Fruit fly (Drosophila melanogaster) whole organism, embryonic: ENCODE results near the gene CG9497.
A peak's percentile ranks its signal among the peaks of the same experiment; 100 is the strongest.

Experiments
- CG10209 ChIP-seq: fragments of 200-800 bp; sonication (Bioruptor generic); optimal IDR thresholded peaks from 3 replicates; lab custom pipeline; 2017; ENCODE audit warnings: missing biosample characterization, mild to moderate bottlenecking, missing genetic modification characterization, missing genetic modification reagents
- CG10959 ChIP-seq: fragments of 200-800 bp; sonication (Bioruptor generic); IDR thresholded peaks from 2 replicates; pipeline ENCODE4 v1.3.6; 2022; ENCODE audit warnings: missing biosample characterization, missing genetic modification characterization
- CG12744 ChIP-seq: fragments of 200-800 bp; sonication (Bioruptor generic); optimal IDR thresholded peaks from 2 replicates; lab custom pipeline; 2016; ENCODE audit warnings: missing biosample characterization, missing genetic modification characterization
- CG13624 ChIP-seq: fragments of 200-800 bp; sonication (Bioruptor generic); optimal IDR thresholded peaks from 2 replicates; lab custom pipeline; 2016; ENCODE audit warnings: missing biosample characterization, missing genetic modification characterization
- CG15073 ChIP-seq: fragments of 200-800 bp; sonication (Bioruptor generic); optimal IDR thresholded peaks from 2 replicates; lab custom pipeline; 2016; ENCODE audit warnings: missing biosample characterization, missing genetic modification characterization
- CG16863 ChIP-seq: fragments of 200-800 bp; sonication (Bioruptor generic); optimal IDR thresholded peaks from 3 replicates; lab custom pipeline; 2016; ENCODE audit warnings: missing biosample characterization, missing genetic modification characterization
- CG17328 ChIP-seq: fragments of 200-800 bp; sonication (Bioruptor generic); IDR thresholded peaks from 2 replicates; pipeline ENCODE4 v1.3.6; 2022; ENCODE audit warnings: missing biosample characterization, missing genetic modification characterization
- CG17385 ChIP-seq: fragments of 200-800 bp; sonication (Bioruptor generic); optimal IDR thresholded peaks from 3 replicates; lab custom pipeline; 2018; ENCODE audit warnings: missing biosample characterization, mild to moderate bottlenecking, missing genetic modification characterization
- CG1792 ChIP-seq: fragments of 200-800 bp; sonication (Bioruptor generic); optimal IDR thresholded peaks from 2 replicates; lab custom pipeline; 2016; ENCODE audit warnings: missing biosample characterization, missing genetic modification characterization
- CG2712 ChIP-seq: fragments of 200-800 bp; optimal IDR thresholded peaks from 3 replicates; lab custom pipeline; 2019; ENCODE audit warnings: missing biosample characterization, mild to moderate bottlenecking, missing genetic modification characterization, moderate library complexity
- CG2875 ChIP-seq: fragments of 200-800 bp; sonication (Bioruptor generic); optimal IDR thresholded peaks from 2 replicates; lab custom pipeline; 2017; ENCODE audit warnings: missing biosample characterization, mild to moderate bottlenecking, missing genetic modification characterization, missing genetic modification reagents
- CG3065 ChIP-seq: fragments of 200-800 bp; sonication (Bioruptor generic); optimal IDR thresholded peaks from 2 replicates; lab custom pipeline; 2016; ENCODE audit warnings: missing biosample characterization, missing genetic modification characterization
- CG32767 ChIP-seq: fragments of 200-800 bp; sonication (Bioruptor generic); IDR thresholded peaks from 2 replicates; pipeline ENCODE4 v1.3.6; 2022; ENCODE audit warnings: missing biosample characterization, missing genetic modification characterization
- CG34224 ChIP-seq: fragments of 200-800 bp; sonication (Bioruptor generic); IDR thresholded peaks from 3 replicates; pipeline ENCODE4 v1.3.6; 2022; ENCODE audit warnings: missing biosample characterization, missing genetic modification characterization; ENCODE audit not compliant: partially characterized antibody
- CG3995 ChIP-seq: fragments of 200-800 bp; sonication (Bioruptor generic); optimal IDR thresholded peaks from 3 replicates; lab custom pipeline; 2016; ENCODE audit warnings: missing biosample characterization, missing genetic modification characterization
- CG9817 ChIP-seq: fragments of 200-800 bp; sonication (Bioruptor generic); optimal IDR thresholded peaks from 2 replicates; lab custom pipeline; 2018; ENCODE audit warnings: missing biosample characterization, mild to moderate bottlenecking, missing genetic modification characterization, moderate library complexity
- Chrac-16 ChIP-seq: fragments of 200-800 bp; sonication (Bioruptor generic); optimal IDR thresholded peaks from 3 replicates; lab custom pipeline; 2016; ENCODE audit warnings: missing biosample characterization, missing genetic modification characterization
- Dbx ChIP-seq: fragments of 200-800 bp; sonication (Bioruptor generic); IDR thresholded peaks from 3 replicates; pipeline ENCODE4 v1.3.6; 2022; ENCODE audit warnings: missing biosample characterization, missing genetic modification characterization
- Dp ChIP-seq: fragments of 200-800 bp; sonication (Bioruptor generic); optimal IDR thresholded peaks from 2 replicates; lab custom pipeline; 2018; ENCODE audit warnings: missing biosample characterization, mild to moderate bottlenecking, missing genetic modification characterization, moderate library complexity
- Fer1 ChIP-seq: fragments of 200-800 bp; sonication (Bioruptor generic); optimal IDR thresholded peaks from 2 replicates; lab custom pipeline; 2017; ENCODE audit warnings: missing biosample characterization, mild to moderate bottlenecking, missing genetic modification characterization
- Hmr ChIP-seq: fragments of 200-800 bp; sonication (Bioruptor generic); optimal IDR thresholded peaks from 3 replicates; lab custom pipeline; 2017; ENCODE audit warnings: mild to moderate bottlenecking, missing biosample characterization, missing genetic modification reagents, missing genetic modification characterization
- Jarid2 ChIP-seq: fragments of 200-800 bp; sonication (Bioruptor generic); optimal IDR thresholded peaks from 3 replicates; lab custom pipeline; 2017; ENCODE audit warnings: mild to moderate bottlenecking, missing biosample characterization, missing genetic modification reagents, missing genetic modification characterization
- Lhr ChIP-seq: fragments of 200-800 bp; sonication (Bioruptor generic); optimal IDR thresholded peaks from 3 replicates; lab custom pipeline; 2017; ENCODE audit warnings: mild to moderate bottlenecking, missing biosample characterization, missing genetic modification reagents, missing genetic modification characterization
- Nf-YA ChIP-seq: fragments of 200-800 bp; sonication (Bioruptor generic); IDR thresholded peaks from 2 replicates; pipeline ENCODE4 v1.3.6; 2022; ENCODE audit warnings: missing biosample characterization, missing genetic modification characterization
- Oaz ChIP-seq: fragments of 200-800 bp; sonication (Bioruptor generic); IDR thresholded peaks from 2 replicates; pipeline ENCODE4 v1.3.6; 2022; ENCODE audit warnings: missing biosample characterization, missing genetic modification characterization
- Optix ChIP-seq: fragments of 200-800 bp; sonication (Bioruptor generic); IDR thresholded peaks from 3 replicates; pipeline ENCODE4 v1.3.6; 2022; ENCODE audit warnings: missing biosample characterization, missing genetic modification characterization
- Scr ChIP-seq: fragments of 200-800 bp; sonication (Bioruptor generic); IDR thresholded peaks from 2 replicates; pipeline ENCODE4 v1.3.6; 2022; ENCODE audit warnings: missing biosample characterization, missing genetic modification characterization; ENCODE audit not compliant: partially characterized antibody
- Taf1 ChIP-seq: fragments of 200-800 bp; sonication (Bioruptor generic); IDR thresholded peaks from 2 replicates; pipeline ENCODE4 v1.3.6; 2022; ENCODE audit warnings: missing biosample characterization, missing genetic modification characterization
- ac ChIP-seq: fragments of 200-800 bp; sonication (Bioruptor generic); optimal IDR thresholded peaks from 3 replicates; lab custom pipeline; 2017; ENCODE audit warnings: missing biosample characterization, mild to moderate bottlenecking, missing genetic modification characterization
- al ChIP-seq: fragments of 200-800 bp; sonication (Bioruptor generic); IDR thresholded peaks from 2 replicates; pipeline ENCODE4 v1.3.6; 2022; ENCODE audit warnings: missing biosample characterization, missing genetic modification characterization
- amos ChIP-seq: fragments of 200-800 bp; sonication (Bioruptor generic); IDR thresholded peaks from 2 replicates; pipeline ENCODE4 v1.3.6; 2022; ENCODE audit warnings: missing biosample characterization, missing genetic modification characterization; ENCODE audit not compliant: partially characterized antibody
- aop ChIP-seq: fragments of 200-800 bp; sonication (Bioruptor generic); IDR thresholded peaks from 2 replicates; pipeline ENCODE4 v1.3.6; 2022; ENCODE audit warnings: missing biosample characterization, missing genetic modification characterization
- bab2 ChIP-seq: fragments of 200-800 bp; sonication (Bioruptor generic); optimal IDR thresholded peaks from 2 replicates; lab custom pipeline; 2016; ENCODE audit warnings: missing biosample characterization, missing genetic modification characterization
- bbx ChIP-seq: fragments of 200-800 bp; sonication (Bioruptor generic); IDR thresholded peaks from 2 replicates; pipeline ENCODE4 v1.3.6; 2022; ENCODE audit warnings: missing biosample characterization, missing genetic modification characterization; ENCODE audit not compliant: partially characterized antibody
- ci ChIP-seq: fragments of 200-800 bp; sonication (Bioruptor generic); IDR thresholded peaks from 3 replicates; pipeline ENCODE4 v1.3.6; 2022; ENCODE audit warnings: missing biosample characterization, missing genetic modification characterization
- crol ChIP-seq: fragments of 200-800 bp; sonication (Bioruptor generic); IDR thresholded peaks from 2 replicates; pipeline ENCODE4 v1.3.6; 2022; ENCODE audit warnings: missing biosample characterization, missing genetic modification characterization
- danr ChIP-seq: fragments of 200-800 bp; sonication (Bioruptor generic); IDR thresholded peaks from 2 replicates; pipeline ENCODE4 v1.3.6; 2022; ENCODE audit warnings: missing biosample characterization, missing genetic modification characterization
- fru ChIP-seq: fragments of >200 bp; optimal IDR thresholded peaks from 2 replicates; lab custom pipeline; 2017
- her ChIP-seq: fragments of 200-800 bp; sonication (Bioruptor generic); optimal IDR thresholded peaks from 2 replicates; lab custom pipeline; 2016; ENCODE audit warnings: missing biosample characterization, missing genetic modification characterization
- hkb ChIP-seq, 2 experiments: fragments of 200-800 bp in 1 of 2; fragments of >200 bp in 1 of 2; sonication (Bioruptor generic) in 1 of 2; IDR thresholded peaks in 1 of 2; optimal IDR thresholded peaks in 1 of 2; 2 replicates each; pipeline versions ENCODE4 v1.3.6 to Lab custom; 2017 to 2022; ENCODE audit warnings: missing biosample characterization in 1 of 2, missing genetic modification characterization in 1 of 2
- nau ChIP-seq: fragments of 200-800 bp; sonication (Bioruptor generic); optimal IDR thresholded peaks from 3 replicates; lab custom pipeline; 2017; ENCODE audit warnings: missing biosample characterization, mild to moderate bottlenecking, missing genetic modification characterization, missing genetic modification reagents
- pan ChIP-seq, 4 experiments: fragments of >200 bp in 3 of 4; fragments of 200-800 bp in 1 of 4; sonication (Bioruptor generic) in 1 of 4; optimal IDR thresholded peaks in 3 of 4; IDR thresholded peaks in 1 of 4; 2 replicates each; pipeline versions ENCODE4 v1.3.6 to Lab custom; 2017 to 2022; ENCODE audit warnings: missing biosample characterization in 2 of 4, missing genetic modification characterization in 2 of 4, mixed read lengths in 1 of 4
- pho ChIP-seq: fragments of 200-800 bp; sonication (Bioruptor generic); optimal IDR thresholded peaks from 2 replicates; lab custom pipeline; 2016; ENCODE audit warnings: missing biosample characterization, missing genetic modification characterization
- rib ChIP-seq: fragments of 200-800 bp; sonication (Bioruptor generic); IDR thresholded peaks from 2 replicates; pipeline ENCODE4 v1.3.6; 2022; ENCODE audit warnings: missing biosample characterization, missing genetic modification characterization
- sd ChIP-seq: fragments of 200-800 bp; sonication (Bioruptor generic); optimal IDR thresholded peaks from 3 replicates; lab custom pipeline; 2018; ENCODE audit warnings: missing biosample characterization, mild to moderate bottlenecking, missing genetic modification characterization, moderate library complexity
- sob ChIP-seq: fragments of 200-800 bp; sonication (Bioruptor generic); IDR thresholded peaks from 2 replicates; pipeline ENCODE4 v1.3.6; 2022; ENCODE audit warnings: missing biosample characterization, missing genetic modification characterization
- stwl ChIP-seq: fragments of 200-800 bp; sonication (Bioruptor generic); optimal IDR thresholded peaks from 3 replicates; lab custom pipeline; 2018; ENCODE audit warnings: missing biosample characterization, mild to moderate bottlenecking, missing genetic modification characterization, moderate library complexity
- ttk ChIP-seq: fragments of 200-800 bp; sonication (Bioruptor generic); IDR thresholded peaks from 2 replicates; pipeline ENCODE4 v2.1.2; 2022; ENCODE audit warnings: missing biosample characterization, missing genetic modification characterization
- zen ChIP-seq: fragments of 200-800 bp; sonication (Bioruptor generic); optimal IDR thresholded peaks from 3 replicates; lab custom pipeline; 2018; ENCODE audit warnings: missing biosample characterization, mild to moderate bottlenecking, missing genetic modification characterization, moderate library complexity

CG9497 gene

DNA sequence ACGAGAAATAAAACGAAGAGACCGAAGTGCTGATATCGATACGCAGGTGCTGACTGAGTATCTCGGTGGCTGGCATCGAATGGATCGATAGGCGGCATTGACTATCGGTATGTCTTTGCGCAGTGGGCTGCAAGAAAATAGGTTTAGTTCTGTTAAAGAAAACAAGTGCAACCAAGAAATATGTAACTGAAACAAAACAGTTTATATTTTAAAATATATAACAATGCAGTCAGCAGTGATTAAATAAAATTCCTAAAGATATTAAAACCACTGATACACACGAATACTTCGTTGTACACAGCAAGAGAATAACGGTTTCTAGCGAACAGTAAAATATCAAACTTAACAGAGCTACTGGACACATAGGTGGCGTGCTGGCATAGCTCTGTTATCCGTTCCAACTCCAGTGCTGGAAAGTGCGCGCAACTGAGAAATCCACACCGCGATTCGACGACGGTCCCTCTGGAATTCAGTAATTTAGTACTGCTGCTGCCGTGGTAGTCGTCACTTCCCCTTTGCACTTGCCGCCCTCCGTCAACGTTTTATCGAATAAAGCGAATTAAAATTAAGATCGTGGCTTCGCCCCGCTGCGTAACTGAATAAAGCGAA lies 9.8 kb downstream of the CG9497 start, which contains the start of the genes Pez and Cpr (continued):
- TF ChIP-seq Jarid2 = peak; percentile 79
- peak; percentile 37; the same call in 1 of the 2 replicates for TF ChIP-seq CG17328 (GFP tag; lab: Robert Waterston, UW)
- peak; percentile 44 for TF ChIP-seq zen (tag; lab: Kevin White, UChicago)
- no peak for TF ChIP-seq danr
- peak; percentile 49 for TF ChIP-seq sd (tag; lab: Kevin White, UChicago)
- no peak for TF ChIP-seq pan (optimal IDR thresholded peaks at IDR 0.05; lab: Kevin White, UChicago)
- TF ChIP-seq pan (GFP tag; optimal IDR thresholded peaks at IDR 0.05 in 1 of 2, IDR thresholded peaks at IDR 0.05 in 1 of 2) = peak in 1 of 2 experiments; percentile 24
- TF ChIP-seq ci (GFP tag; lab: Robert Waterston, UW) = peak; percentile 81
- no peak for TF ChIP-seq CG32767 (GFP tag; lab: Robert Waterston, UW)
- TF ChIP-seq CG13624 (GFP tag; lab: Kevin White, UChicago) = peak; percentile 36
- TF ChIP-seq CG10959 (GFP tag; lab: Robert Waterston, UW) = no peak; the same call in 1 of the 2 replicates
- TF ChIP-seq CG1792 (GFP tag; lab: Kevin White, UChicago) = no peak
- peak; percentile 64 for TF ChIP-seq pho (GFP tag; lab: Kevin White, UChicago)
- peak; percentile 46 for TF ChIP-seq Dp
- peak; percentile 10; the same call in 1 of the 2 replicates for TF ChIP-seq al (GFP tag; lab: Robert Waterston, UW)
- TF ChIP-seq Chrac-16 (GFP tag; lab: Kevin White, UChicago) = peak; percentile 20
- 0 out of 3 replicates have a peak, but pooled peaks have one; percentile 19 for TF ChIP-seq Optix (GFP tag; lab: Robert Waterston, UW)
- peak; percentile 82 for TF ChIP-seq bbx (GFP tag; lab: Robert Waterston, UW)
- peak; percentile 9; the same call in 1 of the 2 replicates for TF ChIP-seq Taf1 (GFP tag; lab: Robert Waterston, UW)
- peak; percentile 67 for TF ChIP-seq CG16863 (GFP tag; lab: Kevin White, UChicago)
- peak; percentile 30 for TF ChIP-seq CG3995 (GFP tag; lab: Kevin White, UChicago)
- TF ChIP-seq fru = no peak
- peak; percentile 59 for TF ChIP-seq stwl (tag; lab: Kevin White, UChicago)
- 0 out of 2 replicates have a peak, but pooled peaks have one; percentile 11 for TF ChIP-seq Nf-YA
- no peak for TF ChIP-seq ac (GFP tag; lab: Kevin White, UChicago)
- TF ChIP-seq CG3065 = no peak
- peak; percentile 71 for TF ChIP-seq sob (GFP tag; lab: Robert Waterston, UW)
- peak; percentile 42 for TF ChIP-seq CG10209 (GFP tag; lab: Kevin White, UChicago)
- TF ChIP-seq Fer1 (GFP tag; lab: Kevin White, UChicago) = peak; percentile 21
- TF ChIP-seq CG12744 (GFP tag; lab: Kevin White, UChicago) = no peak
- TF ChIP-seq bab2 (GFP tag; lab: Kevin White, UChicago) = peak; percentile 20
- TF ChIP-seq CG15073 = no peak
- TF ChIP-seq Lhr (GFP tag; lab: Kevin White, UChicago) = peak; percentile 92
- peak; percentile 67 for TF ChIP-seq CG34224 (GFP tag; lab: Robert Waterston, UW)
- peak; percentile 23 for TF ChIP-seq CG9817 (tag; lab: Kevin White, UChicago)
- TF ChIP-seq nau (GFP tag; lab: Kevin White, UChicago) = no peak
- TF ChIP-seq Oaz (GFP tag; lab: Robert Waterston, UW) = no peak
- peak; percentile 78 for TF ChIP-seq Dbx (GFP tag; lab: Robert Waterston, UW)
- TF ChIP-seq amos (GFP tag; lab: Robert Waterston, UW) = peak; percentile 82
- TF ChIP-seq crol = peak; percentile 76
- no peak for TF ChIP-seq aop (GFP tag; lab: Robert Waterston, UW)
- peak; percentile 42 for TF ChIP-seq hkb (optimal IDR thresholded peaks at IDR 0.05; lab: Kevin White, UChicago)
- TF ChIP-seq hkb (GFP tag; IDR thresholded peaks at IDR 0.05; lab: Robert Waterston, UW) = peak; percentile 20
- TF ChIP-seq rib (GFP tag; lab: Robert Waterston, UW) = no peak
- no peak for TF ChIP-seq CG2875 (GFP tag; lab: Kevin White, UChicago)
- TF ChIP-seq Hmr (GFP tag; lab: Kevin White, UChicago) = peak; percentile 86
- peak; percentile 84 for TF ChIP-seq Scr (GFP tag; lab: Robert Waterston, UW)
- TF ChIP-seq CG2712 (tag; lab: Kevin White, UChicago) = peak; percentile 19
- TF ChIP-seq ttk = no peak
- peak; percentile 60 for TF ChIP-seq her (GFP tag; lab: Kevin White, UChicago)
- no peak for TF ChIP-seq CG17385 (GFP tag; lab: Kevin White, UChicago)
